Worm (Caenorhabditis elegans): ENCODE data around the gene Y43C5B.2.

ce11 chrIV:10344621-10345020 lies 7.5 kb downstream of the Y43C5B.2 start:
- no peak for TF ChIP-seq zag-1 (tag; optimal IDR thresholded peaks at IDR 0.05)
- TF ChIP-seq nhr-28 (tag; optimal IDR thresholded peaks at IDR 0.05), result no peak
- no peak for TF ChIP-seq unc-39 (tag; optimal IDR thresholded peaks at IDR 0.05)
- no peak for TF ChIP-seq nhr-25 (tag; optimal IDR thresholded peaks at IDR 0.05)
- TF ChIP-seq fkh-10 (GFP tag; optimal IDR thresholded peaks at IDR 0.05), result no peak
- no peak for TF ChIP-seq nhr-76 (tag; optimal IDR thresholded peaks at IDR 0.05)
- TF ChIP-seq hmg-11 (tag; optimal IDR thresholded peaks at IDR 0.05), result peak; percentile 23
- TF ChIP-seq ztf-4 (tag; optimal IDR thresholded peaks at IDR 0.05), result no peak
- no peak for TF ChIP-seq nhr-237 (tag; optimal IDR thresholded peaks at IDR 0.05)
- TF ChIP-seq ceh-28 (tag; optimal IDR thresholded peaks at IDR 0.05), result peak; percentile 50
- no peak for TF ChIP-seq nhr-11 (tag; optimal IDR thresholded peaks at IDR 0.05)
- TF ChIP-seq elt-3 (tag; optimal IDR thresholded peaks at IDR 0.05), result no peak

Measured in whole organism, L3 larva.